Fruit fly (Drosophila melanogaster) whole organism, adult: ENCODE measurements around the gene salt.

Source experiments
- CG7101 ChIP-seq: fragments of 200-800 bp; sonication (Bioruptor generic); optimal IDR thresholded peaks from 2 replicates; lab custom pipeline; 2018; ENCODE audit warnings: missing biosample characterization, mild to moderate bottlenecking, missing genetic modification characterization, moderate library complexity
- Crg-1 ChIP-seq: fragments of 200-800 bp; sonication (Bioruptor generic); optimal IDR thresholded peaks from 2 replicates; lab custom pipeline; 2016; ENCODE audit warnings: missing biosample characterization, missing genetic modification characterization
- bab1 ChIP-seq: fragments of 200-800 bp; sonication (Bioruptor generic); optimal IDR thresholded peaks from 3 replicates; lab custom pipeline; 2019; ENCODE audit warnings: missing biosample characterization, mild to moderate bottlenecking, missing genetic modification characterization, moderate library complexity
- kay ChIP-seq: fragments of 200-800 bp; sonication (Bioruptor generic); peaks from one replicate; lab custom pipeline; 2016; ENCODE audit warnings: missing biosample characterization, missing genetic modification characterization, borderline replicate concordance

DNA sequence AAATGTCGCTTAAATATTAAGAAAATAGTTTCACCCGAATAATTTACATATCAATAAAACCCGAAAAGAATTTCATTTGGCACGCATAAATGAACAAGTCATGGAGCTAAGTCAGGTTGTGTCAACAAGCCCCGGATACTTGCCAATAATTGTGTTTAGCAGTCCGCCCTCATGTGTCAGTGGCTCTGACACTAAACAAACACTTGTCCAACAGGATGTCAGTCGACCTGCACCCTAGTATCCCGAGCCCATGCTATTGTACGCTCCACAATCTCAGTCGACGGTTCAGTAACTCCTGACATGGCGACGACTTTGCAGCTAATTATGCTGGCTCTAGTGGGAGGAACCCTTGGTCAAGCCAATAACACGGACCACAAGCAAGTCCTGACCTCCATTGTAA is 46.2 kb upstream of the salt start, which contains the start of gene Ir100a:
- no peak for TF ChIP-seq kay (GFP tag; lab: Kevin White, UChicago)
- TF ChIP-seq bab1 (GFP tag; lab: Kevin White, UChicago): no peak
- TF ChIP-seq CG7101 (tag; lab: Kevin White, UChicago): no peak
- no peak for TF ChIP-seq Crg-1 (GFP tag; lab: Kevin White, UChicago)
